Worm (Caenorhabditis elegans) whole organism, late embryonic: ENCODE measurements around the gene Y37H2A.14.

Source experiments
- C38D4.7 ChIP-seq: fragments of 200-800 bp; sonication (Bioruptor generic); optimal IDR thresholded peaks from 2 replicates; lab custom pipeline; 2018; ENCODE audit warnings: mild to moderate bottlenecking, missing genetic modification characterization, moderate library complexity, missing compliant biosample characterization
- F13H6.1 ChIP-seq: sonication (generic microtip); optimal IDR thresholded peaks from 2 replicates; lab custom pipeline; 2016; ENCODE audit warnings: missing genetic modification characterization, missing compliant biosample characterization
- dmd-4 ChIP-seq: sonication (generic microtip); optimal IDR thresholded peaks from 2 replicates; lab custom pipeline; 2016; ENCODE audit warnings: borderline replicate concordance, missing genetic modification characterization, missing compliant biosample characterization
- dve-1 ChIP-seq: sonication (generic microtip); optimal IDR thresholded peaks from 2 replicates; lab custom pipeline; 2017; ENCODE audit warnings: antibody characterized with exemption, mild to moderate bottlenecking, missing genetic modification characterization, missing compliant biosample characterization
- ets-4 ChIP-seq: sonication (generic microtip); optimal IDR thresholded peaks from 2 replicates; lab custom pipeline; 2016; ENCODE audit warnings: missing genetic modification characterization, missing compliant biosample characterization
- madf-2 ChIP-seq: sonication (generic microtip); optimal IDR thresholded peaks from 2 replicates; lab custom pipeline; 2017; ENCODE audit warnings: missing genetic modification characterization, missing compliant biosample characterization
- nhr-11 ChIP-seq: fragments of 150-350 bp; optimal IDR thresholded peaks from 2 replicates; lab custom pipeline; 2014; ENCODE audit warnings: missing biosample characterization, missing genetic modification characterization
- sdc-2 ChIP-seq: sonication (generic microtip); optimal IDR thresholded peaks from 2 replicates; lab custom pipeline; 2016; ENCODE audit warnings: missing genotype, missing genetic modification characterization, missing compliant biosample characterization
- unc-42 ChIP-seq: sonication (generic microtip); optimal IDR thresholded peaks from 2 replicates; lab custom pipeline; 2016; ENCODE audit warnings: missing genotype, missing genetic modification characterization, missing compliant biosample characterization
- zip-5 ChIP-seq: sonication (generic microtip); optimal IDR thresholded peaks from 2 replicates; lab custom pipeline; 2016; ENCODE audit warnings: missing genetic modification characterization, missing compliant biosample characterization

DNA sequence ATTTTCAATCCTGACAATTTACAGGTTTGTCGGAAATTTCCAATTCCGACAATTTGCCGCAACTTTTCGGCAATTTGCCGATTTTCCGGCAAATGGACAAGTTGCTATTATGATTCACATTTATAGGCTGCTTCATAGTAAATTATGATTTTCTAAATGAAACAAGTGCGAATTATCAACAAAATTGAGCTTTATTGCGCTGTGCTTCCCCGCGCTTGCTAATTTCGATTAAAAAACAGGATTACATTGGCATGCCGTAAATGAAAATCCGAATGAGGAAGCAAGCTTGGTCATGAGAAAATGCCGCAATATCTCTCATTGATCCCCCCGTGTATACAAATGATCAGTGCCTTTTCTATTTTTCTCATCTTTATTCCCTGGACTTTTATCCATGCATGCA, 4.8 kb upstream of the Y37H2A.14 start, which contains the start of gene Y37H2A.10:
- no peak for TF ChIP-seq nhr-11 (tag; lab: Kevin White, UChicago)
- no peak for TF ChIP-seq C38D4.7
- no peak for TF ChIP-seq unc-42 (tag; lab: Kevin White, UChicago)
- TF ChIP-seq ets-4, result no peak
- TF ChIP-seq sdc-2 (tag; lab: Kevin White, UChicago), result no peak
- no peak for TF ChIP-seq F13H6.1 (tag; lab: Kevin White, UChicago)
- no peak for TF ChIP-seq dmd-4 (tag; lab: Kevin White, UChicago)
- TF ChIP-seq madf-2, result no peak
- TF ChIP-seq zip-5, result no peak
- no peak for TF ChIP-seq dve-1 (tag; lab: Kevin White, UChicago)
